Fruit fly (Drosophila melanogaster) whole organism, embryonic: ENCODE data around the gene CG16727.
A peak's percentile ranks its signal among the peaks of the same experiment; 100 is the strongest.

ENCODE experiments used
- Asciz ChIP-seq: fragments of 200-800 bp; sonication (Bioruptor generic); optimal IDR thresholded peaks from 2 replicates; lab custom pipeline; 2017; ENCODE audit warnings: missing biosample characterization, mild to moderate bottlenecking, missing genetic modification characterization, missing genetic modification reagents
- CG12104 ChIP-seq: fragments of 200-800 bp; sonication (Bioruptor generic); optimal IDR thresholded peaks from 3 replicates; lab custom pipeline; 2016; ENCODE audit warnings: missing biosample characterization, missing genetic modification characterization
- CG12219 ChIP-seq: fragments of 200-800 bp; sonication (Bioruptor generic); optimal IDR thresholded peaks from 3 replicates; lab custom pipeline; 2018; ENCODE audit warnings: missing biosample characterization, mild to moderate bottlenecking, missing genetic modification characterization
- CG12391 ChIP-seq: fragments of 200-800 bp; sonication (Bioruptor generic); optimal IDR thresholded peaks from 3 replicates; lab custom pipeline; 2018; ENCODE audit warnings: missing biosample characterization, mild to moderate bottlenecking, missing genetic modification characterization, moderate library complexity
- CG14441 ChIP-seq: fragments of 200-800 bp; sonication (Bioruptor generic); IDR thresholded peaks from 2 replicates; pipeline ENCODE4 v1.3.6; 2022; ENCODE audit warnings: missing biosample characterization, missing genetic modification characterization
- CG14667 ChIP-seq: fragments of 200-800 bp; sonication (Bioruptor generic); IDR thresholded peaks from 2 replicates; pipeline ENCODE4 v1.3.6; 2022; ENCODE audit warnings: missing biosample characterization, missing genetic modification characterization
- CG1529 ChIP-seq: fragments of 200-800 bp; sonication (Bioruptor generic); optimal IDR thresholded peaks from 3 replicates; lab custom pipeline; 2018; ENCODE audit warnings: missing biosample characterization, missing genetic modification characterization
- CG16779 ChIP-seq: fragments of 200-800 bp; sonication (Bioruptor generic); IDR thresholded peaks from 2 replicates; pipeline ENCODE4 v1.3.6; 2022; ENCODE audit warnings: missing biosample characterization, missing genetic modification characterization
- CG16813 ChIP-seq: fragments of 200-800 bp; sonication (Bioruptor generic); IDR thresholded peaks from 3 replicates; pipeline ENCODE4 v1.3.6; 2022; ENCODE audit warnings: missing biosample characterization, missing genetic modification characterization; ENCODE audit not compliant: partially characterized antibody
- CG2120 ChIP-seq: fragments of 200-800 bp; sonication (Bioruptor generic); optimal IDR thresholded peaks from 3 replicates; lab custom pipeline; 2016; ENCODE audit warnings: missing biosample characterization, missing genetic modification characterization
- CG2199 ChIP-seq: fragments of 200-800 bp; sonication (Bioruptor generic); IDR thresholded peaks from 3 replicates; pipeline ENCODE4 v1.3.6; 2022; ENCODE audit warnings: missing biosample characterization, missing genetic modification characterization
- CG2875 ChIP-seq: fragments of 200-800 bp; sonication (Bioruptor generic); optimal IDR thresholded peaks from 2 replicates; lab custom pipeline; 2017; ENCODE audit warnings: missing biosample characterization, mild to moderate bottlenecking, missing genetic modification characterization, missing genetic modification reagents
- CG2889 ChIP-seq: fragments of 200-800 bp; sonication (Bioruptor generic); IDR thresholded peaks from 3 replicates; pipeline ENCODE4 v1.3.6; 2022; ENCODE audit warnings: missing biosample characterization, missing genetic modification characterization
- CG7271 ChIP-seq: fragments of 200-800 bp; sonication (Bioruptor generic); optimal IDR thresholded peaks from 2 replicates; lab custom pipeline; 2018; ENCODE audit warnings: missing biosample characterization, mild to moderate bottlenecking, missing genetic modification characterization, moderate library complexity
- CG7357 ChIP-seq: fragments of 200-800 bp; sonication (Bioruptor generic); IDR thresholded peaks from 3 replicates; pipeline ENCODE4 v1.3.6; 2022; ENCODE audit warnings: missing biosample characterization, missing genetic modification characterization
- CG8765 ChIP-seq: fragments of 200-800 bp; sonication (Bioruptor generic); IDR thresholded peaks from 2 replicates; pipeline ENCODE4 v1.3.6; 2022; ENCODE audit warnings: missing biosample characterization, missing genetic modification characterization
- CG9932 ChIP-seq: fragments of 200-800 bp; sonication (Bioruptor generic); IDR thresholded peaks from 2 replicates; pipeline ENCODE4 v1.3.6; 2022; ENCODE audit warnings: missing biosample characterization, missing genetic modification characterization
- CkIIα-i1 ChIP-seq: fragments of 200-800 bp; sonication (Bioruptor generic); IDR thresholded peaks from 2 replicates; pipeline ENCODE4 v1.3.6; 2022; ENCODE audit warnings: missing biosample characterization, missing genetic modification characterization
- Dip3 ChIP-seq: fragments of 200-800 bp; sonication (Bioruptor generic); optimal IDR thresholded peaks from 3 replicates; lab custom pipeline; 2016; ENCODE audit warnings: missing biosample characterization, missing genetic modification characterization
- HLH3B ChIP-seq: fragments of 200-800 bp; sonication (Bioruptor generic); IDR thresholded peaks from 2 replicates; pipeline ENCODE4 v1.3.6; 2022; ENCODE audit warnings: missing biosample characterization, missing genetic modification characterization
- HLH4C ChIP-seq: fragments of 200-800 bp; sonication (Bioruptor generic); IDR thresholded peaks from 3 replicates; pipeline ENCODE4 v1.3.6; 2022; ENCODE audit warnings: missing biosample characterization, missing genetic modification characterization; ENCODE audit not compliant: partially characterized antibody
- Hsf ChIP-seq: fragments of 200-800 bp; sonication (Bioruptor generic); optimal IDR thresholded peaks from 3 replicates; lab custom pipeline; 2016; ENCODE audit warnings: missing biosample characterization, missing genetic modification characterization
- Kr ChIP-seq: fragments of 200-800 bp; sonication (Bioruptor generic); optimal IDR thresholded peaks from 2 replicates; lab custom pipeline; 2017; ENCODE audit warnings: missing biosample characterization, mild to moderate bottlenecking, missing genetic modification characterization
- Lim3 ChIP-seq: fragments of 200-800 bp; sonication (Bioruptor generic); IDR thresholded peaks from 2 replicates; pipeline ENCODE4 v1.3.6; 2022; ENCODE audit warnings: missing biosample characterization, missing genetic modification characterization
- Med ChIP-seq: fragments of 200-800 bp; sonication (Bioruptor generic); peaks from one replicate; lab custom pipeline; 2016; ENCODE audit warnings: missing biosample characterization, missing genetic modification characterization, mild to moderate bottlenecking, inconsistent platforms, moderate library complexity
- PHDP ChIP-seq: fragments of 200-800 bp; sonication (Bioruptor generic); optimal IDR thresholded peaks from 3 replicates; lab custom pipeline; 2018; ENCODE audit warnings: missing biosample characterization, mild to moderate bottlenecking, missing genetic modification characterization, moderate library complexity
- Poxn ChIP-seq: fragments of 200-800 bp; sonication (Bioruptor generic); IDR thresholded peaks from 2 replicates; pipeline ENCODE4 v1.3.6; 2022; ENCODE audit warnings: missing biosample characterization, missing genetic modification characterization
- Sox100B ChIP-seq: fragments of 200-800 bp; sonication (Bioruptor generic); optimal IDR thresholded peaks from 3 replicates; lab custom pipeline; 2018; ENCODE audit warnings: missing biosample characterization, mild to moderate bottlenecking, missing genetic modification characterization
- Ssrp ChIP-seq: fragments of 200-800 bp; sonication (Bioruptor generic); optimal IDR thresholded peaks from 2 replicates; lab custom pipeline; 2018; ENCODE audit warnings: missing biosample characterization, mild to moderate bottlenecking, missing genetic modification characterization, moderate library complexity
- cad ChIP-seq: fragments of >200 bp; optimal IDR thresholded peaks from 2 replicates; lab custom pipeline; 2017; ENCODE audit warnings: missing biosample characterization, missing genetic modification characterization
- cato ChIP-seq: fragments of 200-800 bp; sonication (Bioruptor generic); optimal IDR thresholded peaks from 2 replicates; lab custom pipeline; 2016; ENCODE audit warnings: missing biosample characterization, missing genetic modification characterization, borderline replicate concordance
- eyg ChIP-seq: fragments of 200-800 bp; sonication (Bioruptor generic); optimal IDR thresholded peaks from 3 replicates; lab custom pipeline; 2016; ENCODE audit warnings: missing biosample characterization, missing genetic modification characterization
- ftz-f1 ChIP-seq: fragments of 200-800 bp; sonication (Bioruptor generic); optimal IDR thresholded peaks from 2 replicates; lab custom pipeline; 2016; ENCODE audit warnings: missing biosample characterization, missing genetic modification characterization
- gem ChIP-seq: fragments of 200-800 bp; sonication (Bioruptor generic); optimal IDR thresholded peaks from 2 replicates; lab custom pipeline; 2019; ENCODE audit warnings: missing biosample characterization, mild to moderate bottlenecking, missing genetic modification characterization, moderate library complexity
- gro ChIP-seq: fragments of 200-800 bp; sonication (Bioruptor generic); optimal IDR thresholded peaks from 2 replicates; lab custom pipeline; 2016; ENCODE audit warnings: missing biosample characterization, missing genetic modification characterization
- gt ChIP-seq: fragments of 200-800 bp; sonication (Bioruptor generic); IDR thresholded peaks from 2 replicates; pipeline ENCODE4 v1.3.6; 2022; ENCODE audit warnings: missing biosample characterization, missing genetic modification characterization
- ham ChIP-seq: fragments of 200-800 bp; sonication (Bioruptor generic); IDR thresholded peaks from 2 replicates; pipeline ENCODE4 v1.3.6; 2022; ENCODE audit warnings: missing biosample characterization, missing genetic modification characterization
- hbn ChIP-seq: fragments of 200-800 bp; sonication (Bioruptor generic); IDR thresholded peaks from 2 replicates; pipeline ENCODE4 v1.3.6; 2022; ENCODE audit warnings: missing biosample characterization, missing genetic modification characterization; ENCODE audit not compliant: partially characterized antibody
- insv ChIP-seq, 2 experiments: fragments of 200-800 bp; sonication (Bioruptor generic); optimal IDR thresholded peaks; 3 replicates each; lab custom pipeline; 2016 to 2018; ENCODE audit warnings: missing biosample characterization in 2 of 2, missing genetic modification characterization in 2 of 2
- kah ChIP-seq: fragments of 200-800 bp; sonication (Bioruptor generic); optimal IDR thresholded peaks from 2 replicates; lab custom pipeline; 2018; ENCODE audit warnings: missing biosample characterization, mild to moderate bottlenecking, missing genetic modification characterization
- lmd ChIP-seq: fragments of 200-800 bp; sonication (Bioruptor generic); IDR thresholded peaks from 2 replicates; pipeline ENCODE4 v1.3.6; 2022; ENCODE audit warnings: missing biosample characterization, missing genetic modification characterization
- otp ChIP-seq: fragments of 200-800 bp; sonication (Bioruptor generic); IDR thresholded peaks from 3 replicates; pipeline ENCODE4, ENCODE4 v1.3.6; 2022; ENCODE audit warnings: missing biosample characterization, missing genetic modification characterization
- pfk ChIP-seq: fragments of 200-800 bp; sonication (Bioruptor generic); optimal IDR thresholded peaks from 2 replicates; lab custom pipeline; 2018; ENCODE audit warnings: missing biosample characterization, mild to moderate bottlenecking, missing genetic modification characterization, moderate library complexity
- pho ChIP-seq: fragments of 200-800 bp; sonication (Bioruptor generic); optimal IDR thresholded peaks from 2 replicates; lab custom pipeline; 2016; ENCODE audit warnings: missing biosample characterization, missing genetic modification characterization
- rib ChIP-seq: fragments of 200-800 bp; sonication (Bioruptor generic); IDR thresholded peaks from 2 replicates; pipeline ENCODE4 v1.3.6; 2022; ENCODE audit warnings: missing biosample characterization, missing genetic modification characterization
- sim ChIP-seq: fragments of 200-800 bp; sonication (Bioruptor generic); IDR thresholded peaks from 2 replicates; pipeline ENCODE4 v1.3.6; 2022; ENCODE audit warnings: missing biosample characterization, missing genetic modification characterization
- so ChIP-seq: fragments of 200-800 bp; sonication (Bioruptor generic); IDR thresholded peaks from 3 replicates; pipeline ENCODE4 v1.3.6; 2022; ENCODE audit warnings: missing biosample characterization, missing genetic modification characterization
- tgo ChIP-seq: fragments of 200-800 bp; sonication (Bioruptor generic); IDR thresholded peaks from 3 replicates; pipeline ENCODE4 v1.3.6; 2022; ENCODE audit warnings: missing biosample characterization, missing genetic modification characterization
- tna ChIP-seq: fragments of 200-800 bp; sonication (Bioruptor generic); IDR thresholded peaks from 2 replicates; pipeline ENCODE4 v1.3.6; 2022; ENCODE audit warnings: missing biosample characterization, missing genetic modification characterization; ENCODE audit not compliant: partially characterized antibody
- vvl ChIP-seq: fragments of 200-800 bp; sonication (Bioruptor generic); IDR thresholded peaks from 2 replicates; pipeline ENCODE4 v1.3.6; 2022; ENCODE audit warnings: missing biosample characterization, missing genetic modification characterization
- z ChIP-seq: fragments of 200-800 bp; sonication (Bioruptor generic); IDR thresholded peaks from 3 replicates; pipeline ENCODE4 v1.3.6; 2022; ENCODE audit warnings: missing biosample characterization, missing genetic modification characterization
- zf30C ChIP-seq: fragments of 200-800 bp; sonication (Bioruptor generic); optimal IDR thresholded peaks from 3 replicates; lab custom pipeline; 2018; ENCODE audit warnings: missing biosample characterization, mild to moderate bottlenecking, missing genetic modification characterization

Gene CG16727

dm6 chr3R:19612908-19613431 lies at the start of gene CG16727 (continued):
- TF ChIP-seq Asciz (GFP tag; lab: Kevin White, UChicago) (peak; percentile 20), hbn (GFP tag; lab: Robert Waterston, UW) (no peak), CG2889 (GFP tag; lab: Robert Waterston, UW) (no peak), CG8765 (no peak), Poxn (GFP tag; lab: Robert Waterston, UW) (no peak), Dip3 (GFP tag; lab: Kevin White, UChicago) (no peak), ftz-f1 (GFP tag; lab: Kevin White, UChicago) (no peak), rib (GFP tag; lab: Robert Waterston, UW) (no peak), CG14667 (GFP tag; lab: Robert Waterston, UW) (no peak), gem (tag; lab: Kevin White, UChicago) (peak; percentile 28), Hsf (GFP tag; lab: Kevin White, UChicago) (no peak), CG16779 (GFP tag; lab: Robert Waterston, UW) (no peak), otp (GFP tag; lab: Robert Waterston, UW) (no peak), tgo (GFP tag; lab: Robert Waterston, UW) (no peak), Kr (GFP tag; lab: Kevin White, UChicago) (no peak), CG12219 (GFP tag; lab: Kevin White, UChicago) (peak; percentile 16), Sox100B (GFP tag; lab: Kevin White, UChicago) (peak; percentile 39), so (GFP tag; lab: Robert Waterston, UW) (no peak), CG2875 (peak; percentile 18), CG1529 (GFP tag; lab: Kevin White, UChicago) (no peak), kah (GFP tag; lab: Kevin White, UChicago) (no peak), gt (GFP tag; lab: Robert Waterston, UW) (no peak), tna (no peak), CG7357 (GFP tag; lab: Robert Waterston, UW) (no peak), CG16813 (no peak), vvl (no peak), Lim3 (GFP tag; lab: Robert Waterston, UW) (no peak), PHDP (tag; lab: Kevin White, UChicago) (no peak), CG12391 (tag; lab: Kevin White, UChicago) (no peak), CG14441 (GFP tag; lab: Robert Waterston, UW) (no peak), CG7271 (no peak), zf30C (GFP tag; lab: Kevin White, UChicago) (no peak), insv (GFP tag; optimal IDR thresholded peaks at IDR 0.05; lab: Kevin White, UChicago) (no peak), HLH4C (GFP tag; lab: Robert Waterston, UW) (no peak), cad (no peak), lmd (GFP tag; lab: Robert Waterston, UW) (no peak), pho (GFP tag; lab: Kevin White, UChicago) (no peak), CkIIα-i1 (GFP tag; lab: Robert Waterston, UW) (no peak), eyg (GFP tag; lab: Kevin White, UChicago) (no peak), Ssrp (tag; lab: Kevin White, UChicago) (no peak), CG2120 (GFP tag; lab: Kevin White, UChicago) (no peak), gro (GFP tag; lab: Kevin White, UChicago) (no peak), Med (GFP tag; lab: Kevin White, UChicago) (peak; percentile 47), sim (GFP tag; lab: Robert Waterston, UW) (no peak), CG2199 (GFP tag; lab: Robert Waterston, UW) (no peak), HLH3B (GFP tag; lab: Robert Waterston, UW) (no peak), pfk (no peak), CG9932 (no peak), ham (no peak), cato (GFP tag; lab: Kevin White, UChicago) (no peak), z (GFP tag; lab: Robert Waterston, UW) (no peak), CG12104 (GFP tag; lab: Kevin White, UChicago) (no peak)
